Fruit fly (Drosophila melanogaster) whole organism, pupa: ENCODE measurements around the gene Rack1.

Experiments used
- CG10348 ChIP-seq: fragments of 200-800 bp; sonication (Bioruptor generic); IDR thresholded peaks from 2 replicates; pipeline ENCODE4 v1.3.6; 2022; ENCODE audit warnings: missing biosample characterization, missing genetic modification characterization
- CG12605 ChIP-seq: fragments of 200-800 bp; sonication (Bioruptor generic); IDR thresholded peaks from 2 replicates; pipeline ENCODE4 v1.3.6; 2022; ENCODE audit warnings: missing biosample characterization, missing genetic modification characterization
- CG13204 ChIP-seq: fragments of 200-800 bp; sonication (Bioruptor generic); optimal IDR thresholded peaks from 2 replicates; lab custom pipeline; 2018; ENCODE audit warnings: missing biosample characterization, mild to moderate bottlenecking, missing genetic modification characterization, moderate library complexity
- CG14655 ChIP-seq: fragments of 200-800 bp; sonication (Bioruptor generic); optimal IDR thresholded peaks from 3 replicates; lab custom pipeline; 2017; ENCODE audit warnings: mild to moderate bottlenecking, missing biosample characterization, missing genetic modification reagents, missing genetic modification characterization
- CG17806 ChIP-seq: fragments of 200-800 bp; sonication (Bioruptor generic); optimal IDR thresholded peaks from 2 replicates; lab custom pipeline; 2018; ENCODE audit warnings: missing biosample characterization, mild to moderate bottlenecking, missing genetic modification characterization, moderate library complexity
- CG32121 ChIP-seq: fragments of 200-800 bp; sonication (Bioruptor generic); IDR thresholded peaks from 2 replicates; pipeline ENCODE4 v1.3.6; 2022; ENCODE audit warnings: missing biosample characterization, missing genetic modification characterization
- CG4496 ChIP-seq: fragments of 200-800 bp; sonication (Bioruptor generic); IDR thresholded peaks from 3 replicates; pipeline ENCODE4 v1.3.6; 2022; ENCODE audit warnings: missing biosample characterization, missing genetic modification characterization
- CG8159 ChIP-seq: fragments of 200-800 bp; sonication (Bioruptor generic); optimal IDR thresholded peaks from 3 replicates; lab custom pipeline; 2018; ENCODE audit warnings: missing biosample characterization, mild to moderate bottlenecking, missing genetic modification characterization, moderate library complexity
- CG8301 ChIP-seq: fragments of 200-800 bp; sonication (Bioruptor generic); optimal IDR thresholded peaks from 2 replicates; lab custom pipeline; 2018; ENCODE audit warnings: missing biosample characterization, mild to moderate bottlenecking, missing genetic modification characterization
- Ets98B ChIP-seq: fragments of 200-800 bp; sonication (Bioruptor generic); IDR thresholded peaks from 2 replicates; pipeline ENCODE4 v1.3.6; 2022; ENCODE audit warnings: missing biosample characterization, missing genetic modification characterization
- Pif1B ChIP-seq: fragments of 200-800 bp; sonication (Bioruptor generic); optimal IDR thresholded peaks from 3 replicates; lab custom pipeline; 2016; ENCODE audit warnings: missing biosample characterization, missing genetic modification characterization
- gl ChIP-seq: fragments of 200-800 bp; sonication (Bioruptor generic); optimal IDR thresholded peaks from 2 replicates; lab custom pipeline; 2018; ENCODE audit warnings: missing biosample characterization, mild to moderate bottlenecking, missing genetic modification characterization

DNA sequence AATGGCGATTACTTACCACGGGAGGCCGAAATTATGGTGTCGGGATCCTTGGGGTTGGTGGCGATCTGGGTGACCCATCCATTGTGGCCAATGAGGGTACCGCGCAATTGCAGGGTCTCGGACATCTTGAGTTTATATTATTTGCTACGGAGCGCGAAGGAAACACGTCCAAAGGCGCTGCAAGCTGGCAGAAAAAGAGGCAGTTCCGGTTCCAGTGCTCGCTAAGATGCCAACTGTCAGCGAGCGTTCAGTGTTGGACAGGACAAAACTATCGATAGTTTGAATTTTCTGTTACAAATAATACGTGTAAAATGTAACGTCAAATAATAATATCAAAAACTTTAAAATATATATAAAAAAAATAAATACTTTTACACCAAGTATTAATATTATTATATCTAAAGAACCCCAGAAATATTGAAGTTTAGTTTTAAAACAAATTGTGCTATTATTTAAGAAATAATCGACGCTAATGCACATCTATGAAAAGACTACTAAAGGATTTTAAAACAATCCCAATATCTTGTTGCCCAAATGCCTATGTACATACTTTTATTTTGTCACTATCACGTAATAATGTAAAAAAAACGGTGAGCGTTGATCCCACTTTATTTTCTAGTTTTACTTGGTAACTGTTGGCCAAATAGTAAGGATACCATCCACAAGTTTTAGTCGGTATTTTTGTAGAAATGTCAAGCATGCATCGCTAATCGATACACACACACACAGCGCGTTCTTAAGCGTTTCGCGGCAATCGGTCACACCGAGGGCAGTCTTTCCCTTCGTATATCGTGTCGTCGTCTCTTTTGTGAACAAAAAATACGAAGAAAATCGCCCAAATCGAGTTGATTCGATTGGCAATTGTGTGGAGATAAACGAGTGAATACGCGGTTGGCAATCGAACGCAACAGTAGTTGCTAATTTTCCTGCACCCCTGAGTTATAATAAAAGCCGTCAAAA lies at the start of gene Rack1, which contains the start of gene mts:
- TF ChIP-seq gl (tag; lab: Kevin White, UChicago) (peak; percentile 42), CG4496 (GFP tag; lab: Robert Waterston, UW) (peak; percentile 88), Pif1B (GFP tag; lab: Kevin White, UChicago) (peak; percentile 43), CG14655 (no peak), CG13204 (GFP tag; lab: Kevin White, UChicago) (no peak), CG8301 (tag; lab: Kevin White, UChicago) (peak; percentile 43), CG12605 (GFP tag; lab: Robert Waterston, UW) (peak; percentile 77), CG32121 (peak; percentile 34; the same call in 1 of the 2 replicates), Ets98B (GFP tag; lab: Robert Waterston, UW) (peak; percentile 63), CG17806 (peak; percentile 25), CG8159 (tag; lab: Kevin White, UChicago) (peak; percentile 58), CG10348 (GFP tag; lab: Robert Waterston, UW) (no peak)
